Worm (Caenorhabditis elegans) whole organism, L4/young adult: ENCODE results near the gene sups-1.

Experiments
- W03F9.2 ChIP-seq: fragments of 150-350 bp; optimal IDR thresholded peaks from 2 replicates; lab custom pipeline; 2014; ENCODE audit warnings: missing biosample characterization, missing genetic modification characterization
- dao-5 ChIP-seq: sonication (generic microtip); optimal IDR thresholded peaks from 2 replicates; lab custom pipeline; 2016; ENCODE audit warnings: missing genotype, missing genetic modification characterization, moderate library complexity, missing compliant biosample characterization
- him-1 ChIP-seq: sonication (generic microtip); optimal IDR thresholded peaks from 2 replicates; lab custom pipeline; 2016; ENCODE audit warnings: missing genotype, missing genetic modification reagents, missing genetic modification characterization, missing compliant biosample characterization

ce11 chrX:6020782-6021181 is 16.8 kb downstream of the sups-1 start:
- TF ChIP-seq W03F9.2 (tag; lab: Kevin White, UChicago) (no peak), him-1 (tag; lab: Kevin White, UChicago) (no peak), dao-5 (tag; lab: Kevin White, UChicago) (no peak)
